Worm (Caenorhabditis elegans) whole organism, L1 larva: Measurements from ENCODE around the gene suds-3.

Experiments
- C16A3.4 ChIP-seq: fragments of 150-350 bp; optimal IDR thresholded peaks from 2 replicates; lab custom pipeline; 2014; ENCODE audit warnings: missing biosample characterization, missing genetic modification characterization
- C34B4.2 ChIP-seq: sonication (generic microtip); optimal IDR thresholded peaks from 2 replicates; lab custom pipeline; 2017; ENCODE audit warnings: mild to moderate bottlenecking, missing genetic modification characterization, missing compliant biosample characterization
- ama-1 ChIP-seq: fragments of 150-350 bp; optimal IDR thresholded peaks from 2 replicates; lab custom pipeline; 2014
- ceh-82 ChIP-seq, 3 experiments: fragments of 150-350 bp in 1 of 3; sonication (generic microtip) in 2 of 3; optimal IDR thresholded peaks; 2 replicates each; lab custom pipeline; 2014 to 2017; ENCODE audit warnings: missing biosample characterization in 3 of 3, missing genetic modification characterization in 3 of 3
- ceh-88 ChIP-seq: fragments of 200-800 bp; sonication (Bioruptor generic); IDR thresholded peaks from 2 replicates; pipeline ENCODE4 v1.3.6; 2022; ENCODE audit warnings: missing genetic modification characterization, missing compliant biosample characterization
- ceh-90 ChIP-seq: sonication (generic microtip); optimal IDR thresholded peaks from 2 replicates; lab custom pipeline; 2016; ENCODE audit warnings: missing genetic modification characterization, missing compliant biosample characterization
- dpl-1 ChIP-seq, 3 experiments: fragments of 150-350 bp in 2 of 3; sonication (generic microtip) in 1 of 3; optimal IDR thresholded peaks; 2 replicates each; lab custom pipeline; 2014 to 2017; ENCODE audit warnings: missing biosample characterization in 3 of 3, missing genetic modification characterization in 3 of 3, missing genetic modification reagents in 3 of 3
- dsc-1 ChIP-seq: sonication (generic microtip); optimal IDR thresholded peaks from 2 replicates; lab custom pipeline; 2016; ENCODE audit warnings: mild to moderate bottlenecking, missing genetic modification characterization, missing compliant biosample characterization
- efl-3 ChIP-seq: fragments of 200-800 bp; sonication (Bioruptor generic); optimal IDR thresholded peaks from 2 replicates; lab custom pipeline; 2018; ENCODE audit warnings: mild to moderate bottlenecking, missing genetic modification characterization, missing compliant biosample characterization
- elt-2 ChIP-seq: sonication (generic microtip); optimal IDR thresholded peaks from 2 replicates; lab custom pipeline; 2016; ENCODE audit warnings: missing genetic modification characterization, mild to moderate bottlenecking, inconsistent platforms, missing compliant biosample characterization, missing genetic modification reagents
- elt-3 ChIP-seq, 6 experiments: fragments of 150-350 bp in 1 of 6; sonication (generic microtip); optimal IDR thresholded peaks; 2 replicates each; lab custom pipeline; 2017 to 2018; ENCODE audit warnings: missing biosample characterization in 6 of 6, missing genetic modification characterization in 6 of 6, inconsistent platforms in 1 of 6
- fkh-10 ChIP-seq: sonication (generic microtip); optimal IDR thresholded peaks from 2 replicates; lab custom pipeline; 2017; ENCODE audit warnings: missing biosample characterization, missing genetic modification reagents, missing genetic modification characterization
- fkh-4 ChIP-seq: sonication (generic microtip); optimal IDR thresholded peaks from 2 replicates; lab custom pipeline; 2016; ENCODE audit warnings: missing compliant biosample characterization, missing genetic modification characterization, borderline replicate concordance
- fkh-8 ChIP-seq: sonication (generic microtip); optimal IDR thresholded peaks from 2 replicates; lab custom pipeline; 2016; ENCODE audit warnings: mild to moderate bottlenecking, missing genetic modification characterization, missing compliant biosample characterization
- grh-1 ChIP-seq: fragments of 200-800 bp; sonication (Bioruptor generic); IDR thresholded peaks from 2 replicates; pipeline ENCODE4 v1.3.6; 2022; ENCODE audit warnings: missing genetic modification reagents, missing genetic modification characterization, missing compliant biosample characterization
- hlh-4 ChIP-seq: sonication (generic microtip); optimal IDR thresholded peaks from 2 replicates; lab custom pipeline; 2016; ENCODE audit warnings: mild to moderate bottlenecking, missing genetic modification characterization, missing compliant biosample characterization
- isw-1 ChIP-seq: fragments of 200-800 bp; sonication (Bioruptor generic); IDR thresholded peaks from 2 replicates; pipeline ENCODE4 v1.3.6; 2022; ENCODE audit warnings: missing genetic modification characterization, missing compliant biosample characterization
- lin-14 ChIP-seq: fragments of 200-800 bp; sonication (Bioruptor generic); optimal IDR thresholded peaks from 2 replicates; lab custom pipeline; 2018; ENCODE audit warnings: mild to moderate bottlenecking, missing genetic modification characterization, moderate library complexity, missing compliant biosample characterization
- lir-3 ChIP-seq: sonication (generic microtip); optimal IDR thresholded peaks from 2 replicates; lab custom pipeline; 2016; ENCODE audit warnings: mild to moderate bottlenecking, missing genetic modification characterization, moderate library complexity, missing compliant biosample characterization; ENCODE audit not compliant: poor library complexity
- lsy-2 ChIP-seq, 2 experiments: fragments of 150-350 bp; optimal IDR thresholded peaks; 2 replicates each; lab custom pipeline; 2014; ENCODE audit warnings: missing biosample characterization in 2 of 2, missing genetic modification characterization in 2 of 2
- mef-2 ChIP-seq: fragments of 150-350 bp; optimal IDR thresholded peaks from 2 replicates; lab custom pipeline; 2014; ENCODE audit warnings: missing biosample characterization, missing genetic modification characterization
- mep-1 ChIP-seq: fragments of 150-350 bp; optimal IDR thresholded peaks from 2 replicates; lab custom pipeline; 2014; ENCODE audit warnings: missing biosample characterization, missing genetic modification characterization
- nhr-11 ChIP-seq: fragments of 150-350 bp; optimal IDR thresholded peaks from 2 replicates; lab custom pipeline; 2014; ENCODE audit warnings: missing biosample characterization, missing genetic modification characterization
- nhr-237 ChIP-seq: fragments of 150-350 bp; optimal IDR thresholded peaks from 2 replicates; lab custom pipeline; 2014; ENCODE audit warnings: missing biosample characterization, missing genetic modification characterization
- nhr-47 ChIP-seq: sonication (generic microtip); optimal IDR thresholded peaks from 2 replicates; lab custom pipeline; 2016; ENCODE audit warnings: mild to moderate bottlenecking, missing genetic modification characterization, moderate library complexity, missing compliant biosample characterization
- nhr-71 ChIP-seq: sonication (generic microtip); optimal IDR thresholded peaks from 2 replicates; lab custom pipeline; 2016; ENCODE audit warnings: mild to moderate bottlenecking, missing genetic modification characterization, moderate library complexity, missing compliant biosample characterization
- nhr-76 ChIP-seq: sonication (generic microtip); optimal IDR thresholded peaks from 2 replicates; lab custom pipeline; 2017; ENCODE audit warnings: missing biosample characterization, missing genetic modification characterization
- nhr-84 ChIP-seq: sonication (generic microtip); optimal IDR thresholded peaks from 2 replicates; lab custom pipeline; 2017; ENCODE audit warnings: missing biosample characterization, missing genetic modification characterization
- nhr-85 ChIP-seq: sonication (generic microtip); peaks from one replicate; lab custom pipeline; 2016; ENCODE audit warnings: missing genetic modification characterization, inconsistent platforms, missing compliant biosample characterization
- pag-3 ChIP-seq: sonication (generic microtip); optimal IDR thresholded peaks from 2 replicates; lab custom pipeline; 2017; ENCODE audit warnings: missing genetic modification characterization, mild to moderate bottlenecking, missing compliant biosample characterization, antibody characterized with exemption, borderline replicate concordance; ENCODE audit not compliant: insufficient read depth
- pax-3 ChIP-seq: fragments of 200-800 bp; sonication (Bioruptor generic); optimal IDR thresholded peaks from 2 replicates; lab custom pipeline; 2018; ENCODE audit warnings: mild to moderate bottlenecking, missing genetic modification characterization, moderate library complexity, missing compliant biosample characterization
- snu-23 ChIP-seq: sonication (generic microtip); optimal IDR thresholded peaks from 2 replicates; lab custom pipeline; 2016; ENCODE audit warnings: missing genetic modification characterization, missing compliant biosample characterization
- sox-4 ChIP-seq: sonication (generic microtip); optimal IDR thresholded peaks from 2 replicates; lab custom pipeline; 2016; ENCODE audit warnings: missing genetic modification characterization, missing compliant biosample characterization
- sptf-1 ChIP-seq: fragments of 150-350 bp; optimal IDR thresholded peaks from 2 replicates; lab custom pipeline; 2014; ENCODE audit warnings: missing biosample characterization, missing genetic modification characterization
- swsn-7 ChIP-seq: sonication (generic microtip); optimal IDR thresholded peaks from 2 replicates; lab custom pipeline; 2016; ENCODE audit warnings: missing genetic modification characterization, missing compliant biosample characterization
- unc-30 ChIP-seq: sonication (generic microtip); optimal IDR thresholded peaks from 2 replicates; lab custom pipeline; 2017; ENCODE audit warnings: missing biosample characterization, missing genetic modification characterization
- unc-86 ChIP-seq: sonication (generic microtip); optimal IDR thresholded peaks from 2 replicates; lab custom pipeline; 2016; ENCODE audit warnings: missing genetic modification characterization, missing compliant biosample characterization
- vab-15 ChIP-seq: sonication (generic microtip); optimal IDR thresholded peaks from 2 replicates; lab custom pipeline; 2017; ENCODE audit warnings: missing genotype, mild to moderate bottlenecking, missing genetic modification characterization, missing compliant biosample characterization
- xbp-1 ChIP-seq: sonication (generic microtip); optimal IDR thresholded peaks from 2 replicates; lab custom pipeline; 2016; ENCODE audit warnings: missing genetic modification characterization, missing compliant biosample characterization
- ztf-4 ChIP-seq: fragments of 150-350 bp; optimal IDR thresholded peaks from 2 replicates; lab custom pipeline; 2014; ENCODE audit warnings: missing biosample characterization, missing genetic modification characterization

suds-3 gene

ce11 chrV:9976138-9976537, 45.3 kb downstream of the suds-3 start, which contains the start of gene unc-41:
Gene unc-41 (minus strand): TSS chrV:9976238.
- no peak for TF ChIP-seq mef-2 (tag; lab: Kevin White, UChicago)
- TF ChIP-seq sptf-1 (tag; lab: Kevin White, UChicago) = no peak
- TF ChIP-seq unc-86 (tag; lab: Kevin White, UChicago) = no peak
- TF ChIP-seq swsn-7 = no peak
- no peak for TF ChIP-seq unc-30 (tag; lab: Kevin White, UChicago)
- no peak for TF ChIP-seq lir-3 (tag; lab: Kevin White, UChicago)
- no peak for TF ChIP-seq pax-3
- no peak for TF ChIP-seq xbp-1
- TF ChIP-seq dpl-1 (GFP tag; optimal IDR thresholded peaks at IDR 0.05; lab: Kevin White, UChicago) = no peak
- no peak for TF ChIP-seq C16A3.4
- TF ChIP-seq nhr-237 = no peak
- no peak for TF ChIP-seq dsc-1 (tag; lab: Kevin White, UChicago)
- no peak for TF ChIP-seq fkh-4 (tag; lab: Kevin White, UChicago)
- TF ChIP-seq elt-3 (tag; optimal IDR thresholded peaks at IDR 0.05; lab: Kevin White, UChicago) = no peak
- no peak for TF ChIP-seq ceh-88
- TF ChIP-seq nhr-71 (tag; lab: Kevin White, UChicago) = no peak
- TF ChIP-seq nhr-76 (tag; lab: Kevin White, UChicago) = no peak
- TF ChIP-seq pag-3 (tag; lab: Kevin White, UChicago) = no peak
- no peak for TF ChIP-seq nhr-84 (tag; lab: Kevin White, UChicago)
- TF ChIP-seq, all 84 proteins: peak for 0

- TF ChIP-seq hlh-4 (tag; lab: Kevin White, UChicago) = no peak
- TF ChIP-seq pax-3 = no peak
- peak; percentile 18 for TF ChIP-seq lin-14 (GFP tag; lab: Kevin White, UChicago)
- TF ChIP-seq snu-23 (GFP tag; lab: Kevin White, UChicago) = no peak
- TF ChIP-seq sox-4 = no peak
- TF ChIP-seq vab-15 (tag; lab: Kevin White, UChicago) = no peak
- TF ChIP-seq nhr-85 = no peak
- no peak for TF ChIP-seq nhr-237
- TF ChIP-seq, all 84 proteins: peak for 1
Observed at ce11 chrV:9977211-9977610, 46.4 kb downstream of the suds-3 start.

- TF ChIP-seq dpl-1 (GFP tag; optimal IDR thresholded peaks at IDR 0.05; lab: Kevin White, UChicago) = no peak
- TF ChIP-seq elt-2 (tag; lab: Kevin White, UChicago) = no peak
- TF ChIP-seq unc-30 (tag; lab: Kevin White, UChicago) = no peak
- peak; percentile 50 for TF ChIP-seq fkh-8 (tag; lab: Kevin White, UChicago)
- TF ChIP-seq isw-1 (GFP tag; lab: Robert Waterston, UW) = no peak
- TF ChIP-seq ceh-88 = no peak
- peak; percentile 83 for TF ChIP-seq lin-14 (GFP tag; lab: Kevin White, UChicago)
- peak in 1 of 3 experiments; percentile 51 for TF ChIP-seq ceh-82 (tag; optimal IDR thresholded peaks at IDR 0.05; lab: Kevin White, UChicago)
- no peak for TF ChIP-seq nhr-11 (tag; lab: Kevin White, UChicago)
- TF ChIP-seq ceh-90 (tag; lab: Kevin White, UChicago) = no peak
- TF ChIP-seq efl-3 (GFP tag; lab: Kevin White, UChicago) = no peak
- no peak for TF ChIP-seq ztf-4 (tag; lab: Kevin White, UChicago)
- peak; percentile 19 for TF ChIP-seq swsn-7
- no peak for TF ChIP-seq nhr-85
- TF ChIP-seq nhr-71 (tag; lab: Kevin White, UChicago) = peak; percentile 19
- TF ChIP-seq fkh-4 (tag; lab: Kevin White, UChicago) = no peak
- TF ChIP-seq sox-4 = no peak
- peak; percentile 33 for TF ChIP-seq unc-86 (tag; lab: Kevin White, UChicago)
- TF ChIP-seq C34B4.2 (tag; lab: Kevin White, UChicago) = no peak
- no peak for TF ChIP-seq nhr-237
- peak; percentile 11 for TF ChIP-seq snu-23 (GFP tag; lab: Kevin White, UChicago)
- TF ChIP-seq grh-1 (GFP tag; lab: Robert Waterston, UW) = no peak
- peak in 1 of 2 experiments; percentile 9 for TF ChIP-seq lsy-2 (tag; optimal IDR thresholded peaks at IDR 0.05; lab: Kevin White, UChicago)
- TF ChIP-seq nhr-47 (tag; lab: Kevin White, UChicago) = peak; percentile 12
- peak; percentile 26 for TF ChIP-seq mep-1 (tag; lab: Kevin White, UChicago)
- TF ChIP-seq fkh-10 (GFP tag; lab: Kevin White, UChicago) = peak; percentile 32
- no peak for TF ChIP-seq ama-1 (lab: Kevin White, UChicago)
- TF ChIP-seq, all 84 proteins: peak for 11
Observed at ce11 chrV:9978425-9978824, 47.6 kb downstream of the suds-3 start.
